Worm (Caenorhabditis elegans) whole organism, L2 larva: ENCODE results near the gene clec-47.

Experiments used
- R02D3.7 ChIP-seq: fragments of 150-350 bp; optimal IDR thresholded peaks from 2 replicates; lab custom pipeline; 2014; ENCODE audit warnings: missing biosample characterization, missing genetic modification characterization
- ZK546.5 ChIP-seq: sonication (generic microtip); optimal IDR thresholded peaks from 2 replicates; lab custom pipeline; 2017; ENCODE audit warnings: missing biosample characterization, missing genetic modification characterization
- alr-1 ChIP-seq: fragments of 150-350 bp; optimal IDR thresholded peaks from 2 replicates; lab custom pipeline; 2014; ENCODE audit warnings: missing biosample characterization, missing genetic modification characterization
- aly-2 ChIP-seq: fragments of 150-350 bp; optimal IDR thresholded peaks from 2 replicates; lab custom pipeline; 2014; ENCODE audit warnings: missing biosample characterization, missing genetic modification characterization
- ama-1 ChIP-seq: fragments of 150-350 bp; optimal IDR thresholded peaks from 2 replicates; lab custom pipeline; 2018; ENCODE audit warnings: inconsistent platforms
- blmp-1 ChIP-seq: sonication (generic microtip); optimal IDR thresholded peaks from 2 replicates; lab custom pipeline; 2017; ENCODE audit warnings: missing genetic modification characterization, mild to moderate bottlenecking, missing compliant biosample characterization, antibody characterized with exemption, moderate library complexity; ENCODE audit not compliant: insufficient read depth
- ceh-82 ChIP-seq: fragments of 150-350 bp; optimal IDR thresholded peaks from 2 replicates; lab custom pipeline; 2014; ENCODE audit warnings: missing biosample characterization, missing genetic modification characterization
- crh-2 ChIP-seq: sonication (generic microtip); optimal IDR thresholded peaks from 2 replicates; lab custom pipeline; 2017; ENCODE audit warnings: missing biosample characterization, missing genetic modification characterization
- elt-3 ChIP-seq: sonication (generic microtip); optimal IDR thresholded peaks from 2 replicates; lab custom pipeline; 2017; ENCODE audit warnings: missing biosample characterization, missing genetic modification characterization
- gmeb-1 ChIP-seq: fragments of 150-350 bp; optimal IDR thresholded peaks from 2 replicates; lab custom pipeline; 2014; ENCODE audit warnings: missing biosample characterization, missing genetic modification characterization
- lin-11 ChIP-seq: fragments of 150-350 bp; sonication (generic microtip); optimal IDR thresholded peaks from 2 replicates; lab custom pipeline; 2014; ENCODE audit warnings: missing biosample characterization, missing genetic modification characterization, inconsistent platforms, mixed read lengths
- lin-39 ChIP-seq: fragments of 150-350 bp; optimal IDR thresholded peaks from 2 replicates; lab custom pipeline; 2014; ENCODE audit warnings: missing biosample characterization, missing genetic modification reagents, missing genetic modification characterization
- mdl-1 ChIP-seq, 2 experiments: fragments of 150-350 bp in 1 of 2; sonication (generic microtip) in 1 of 2; optimal IDR thresholded peaks; 2 replicates each; lab custom pipeline; 2017; ENCODE audit warnings: missing biosample characterization in 2 of 2, missing genetic modification characterization in 2 of 2
- nhr-11 ChIP-seq: fragments of 150-350 bp; optimal IDR thresholded peaks from 2 replicates; lab custom pipeline; 2014; ENCODE audit warnings: missing biosample characterization, missing genetic modification characterization
- nhr-12 ChIP-seq: fragments of 150-350 bp; optimal IDR thresholded peaks from 2 replicates; lab custom pipeline; 2014; ENCODE audit warnings: missing biosample characterization, missing genetic modification characterization
- nhr-129 ChIP-seq: fragments of 150-350 bp; optimal IDR thresholded peaks from 2 replicates; lab custom pipeline; 2014; ENCODE audit warnings: missing biosample characterization, missing genetic modification characterization
- nhr-21 ChIP-seq: fragments of 150-350 bp; optimal IDR thresholded peaks from 2 replicates; lab custom pipeline; 2014; ENCODE audit warnings: missing biosample characterization, missing genetic modification characterization
- nhr-23 ChIP-seq: fragments of 150-350 bp; optimal IDR thresholded peaks from 2 replicates; lab custom pipeline; 2014; ENCODE audit warnings: missing biosample characterization, missing genetic modification reagents, missing genetic modification characterization
- nhr-237 ChIP-seq: fragments of 150-350 bp; optimal IDR thresholded peaks from 2 replicates; lab custom pipeline; 2014; ENCODE audit warnings: missing biosample characterization, missing genetic modification characterization
- nhr-77 ChIP-seq: fragments of 150-350 bp; optimal IDR thresholded peaks from 2 replicates; lab custom pipeline; 2014; ENCODE audit warnings: missing biosample characterization, missing genetic modification characterization
- peb-1 ChIP-seq: fragments of 150-350 bp; optimal IDR thresholded peaks from 2 replicates; lab custom pipeline; 2014; ENCODE audit warnings: missing biosample characterization, missing genetic modification characterization
- skn-1 ChIP-seq: sonication (generic microtip); optimal IDR thresholded peaks from 2 replicates; lab custom pipeline; 2017; ENCODE audit warnings: missing biosample characterization, missing genetic modification characterization
- sma-3 ChIP-seq: sonication (generic microtip); optimal IDR thresholded peaks from 2 replicates; lab custom pipeline; 2016; ENCODE audit warnings: missing genetic modification reagents, missing genetic modification characterization, missing compliant biosample characterization
- sma-9 ChIP-seq, 2 experiments: fragments of 150-350 bp in 1 of 2; sonication (generic microtip) in 1 of 2; optimal IDR thresholded peaks; 2 replicates each; lab custom pipeline; 2014 to 2016; ENCODE audit warnings: missing genetic modification characterization in 2 of 2, mild to moderate bottlenecking in 1 of 2, missing biosample characterization in 1 of 2, missing compliant biosample characterization in 1 of 2, missing genetic modification reagents in 1 of 2, moderate library complexity in 1 of 2
- snpc-4 ChIP-seq: fragments of 150-350 bp; optimal IDR thresholded peaks from 2 replicates; lab custom pipeline; 2014; ENCODE audit warnings: missing biosample characterization, missing genetic modification characterization
- unc-39 ChIP-seq: fragments of 150-350 bp; optimal IDR thresholded peaks from 2 replicates; lab custom pipeline; 2014; ENCODE audit warnings: missing biosample characterization, missing genetic modification characterization
- zag-1 ChIP-seq: fragments of 150-350 bp; optimal IDR thresholded peaks from 2 replicates; lab custom pipeline; 2014; ENCODE audit warnings: missing biosample characterization, missing genetic modification characterization

clec-47 gene

DNA sequence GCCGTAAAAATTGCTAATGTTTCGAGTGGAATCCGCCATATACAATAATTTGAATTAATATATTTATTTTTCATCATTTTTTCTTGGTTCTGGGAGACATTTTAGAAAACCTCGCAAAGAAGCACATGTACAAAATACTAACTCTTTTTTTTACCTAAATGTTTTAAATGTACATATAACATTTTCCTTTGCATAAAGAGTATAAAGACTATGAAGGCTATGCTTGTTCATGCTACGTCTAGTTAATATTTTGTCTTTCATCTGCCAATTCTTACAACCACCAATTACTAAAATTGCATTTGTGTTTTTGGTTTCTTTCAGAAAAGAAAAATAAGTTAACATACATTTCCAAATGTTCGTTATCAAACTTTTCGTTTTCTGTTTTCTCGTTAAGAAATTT lies 45.8 kb downstream of the clec-47 start, which contains the start of gene irld-25:
TSS of gene irld-25 (plus strand) at position 301 of the 400 bp plus-strand sequence.
- no peak for TF ChIP-seq crh-2
- TF ChIP-seq nhr-12 (tag; lab: Kevin White, UChicago), result no peak

DNA sequence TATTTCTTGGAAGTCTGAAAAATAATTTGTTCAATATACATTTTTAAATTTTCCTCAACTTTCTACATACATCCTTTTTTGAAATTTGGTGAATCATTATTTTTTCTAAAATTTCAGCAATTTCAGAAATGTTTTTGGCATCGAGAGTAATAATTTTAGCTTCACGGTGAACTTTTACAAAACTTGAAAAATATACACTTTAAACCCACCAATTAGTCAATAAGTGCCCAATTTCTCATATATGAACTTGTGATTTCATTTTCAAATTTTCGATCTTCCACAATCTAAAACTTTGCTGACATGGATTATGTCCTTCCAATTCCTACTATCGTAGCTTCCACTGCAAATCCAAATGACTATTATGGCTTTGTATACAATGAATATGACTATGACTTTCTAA lies 48.1 kb downstream of the clec-47 start, which contains the start of gene srw-24:
TSS of gene srw-24 (plus strand) at position 301 of the 400 bp plus-strand sequence.
- no peak for TF ChIP-seq nhr-21 (tag; lab: Kevin White, UChicago)
- TF ChIP-seq elt-3 (tag; lab: Kevin White, UChicago), result no peak
- TF ChIP-seq blmp-1, result no peak
- TF ChIP-seq unc-39, result no peak
- no peak for TF ChIP-seq nhr-23
- TF ChIP-seq nhr-77, result no peak
- TF ChIP-seq ZK546.5 (tag; lab: Kevin White, UChicago), result no peak
- no peak for TF ChIP-seq snpc-4 (tag; lab: Kevin White, UChicago)
- no peak for TF ChIP-seq lin-11

DNA sequence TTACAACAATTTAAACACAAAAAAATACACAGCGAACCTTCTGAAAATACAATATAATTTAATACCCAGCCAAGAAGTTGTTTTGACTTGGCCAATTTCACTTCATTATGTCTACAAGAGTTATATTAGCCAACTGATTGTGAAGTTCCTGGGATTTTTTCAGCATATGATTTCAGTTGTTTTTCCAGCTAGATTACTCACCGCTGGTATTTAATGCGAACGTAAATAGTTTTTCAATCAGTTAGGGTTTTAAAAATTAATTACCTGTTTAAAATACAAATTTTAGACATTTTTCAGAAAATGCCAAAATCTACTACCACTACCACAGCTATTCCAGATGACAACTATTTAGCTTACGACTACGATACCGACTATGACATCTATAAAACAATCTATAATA lies 50.1 kb downstream of the clec-47 start, which contains the start of gene srw-14:
TSS of gene srw-14 (plus strand) at position 301 of the 400 bp plus-strand sequence.
- TF ChIP-seq zag-1 (tag; lab: Kevin White, UChicago), result no peak
- no peak for TF ChIP-seq peb-1 (tag; lab: Kevin White, UChicago)
- no peak for TF ChIP-seq sma-9 (GFP tag; optimal IDR thresholded peaks at IDR 0.05; lab: Kevin White, UChicago)
- no peak for TF ChIP-seq sma-9 (tag; optimal IDR thresholded peaks at IDR 0.05; lab: Kevin White, UChicago)
- TF ChIP-seq ceh-82 (tag; lab: Kevin White, UChicago), result no peak
- TF ChIP-seq nhr-12 (tag; lab: Kevin White, UChicago), result no peak
- TF ChIP-seq unc-39, result no peak
- no peak for TF ChIP-seq aly-2 (tag; lab: Kevin White, UChicago)
- no peak for TF ChIP-seq lin-39
- TF ChIP-seq alr-1 (tag; lab: Kevin White, UChicago), result no peak
- TF ChIP-seq sma-3 (GFP tag; lab: Kevin White, UChicago), result no peak
- no peak for TF ChIP-seq nhr-11 (tag; lab: Kevin White, UChicago)
- no peak for TF ChIP-seq ama-1 (lab: Kevin White, UChicago)
- no peak for TF ChIP-seq nhr-237 (tag; lab: Kevin White, UChicago)
- no peak for TF ChIP-seq nhr-129 (tag; lab: Kevin White, UChicago)
- TF ChIP-seq skn-1, result no peak
- TF ChIP-seq gmeb-1, result no peak
- no peak for TF ChIP-seq R02D3.7 (tag; lab: Kevin White, UChicago)
- TF ChIP-seq ZK546.5 (tag; lab: Kevin White, UChicago), result no peak
- TF ChIP-seq lin-11, result no peak
- TF ChIP-seq mdl-1 (tag; optimal IDR thresholded peaks at IDR 0.05; lab: Kevin White, UChicago), result no peak
